Worm (Caenorhabditis elegans): ENCODE data around the gene Y48E1C.2.

The Y48E1C.2 gene

DNA sequence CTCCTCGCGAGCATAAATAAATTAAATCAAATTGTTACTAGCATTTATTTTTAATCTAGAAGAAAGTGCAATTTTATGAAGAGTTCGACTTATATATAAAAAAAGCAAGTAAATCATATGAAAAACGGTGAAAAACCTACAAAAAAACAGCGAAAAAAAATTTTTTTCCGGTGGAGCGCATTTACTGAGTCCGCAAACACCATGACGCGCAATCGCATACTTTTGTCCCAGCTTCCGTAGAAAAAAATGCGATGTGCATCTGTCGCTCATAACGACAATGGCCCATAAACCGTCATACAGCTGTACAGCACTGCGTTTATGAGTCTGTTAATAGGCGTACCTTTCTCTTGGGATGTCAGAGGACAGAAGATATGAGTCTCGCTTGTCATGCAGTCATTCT, 52.9 kb downstream of the Y48E1C.2 start (continued):
- TF ChIP-seq gei-8 (GFP tag; optimal IDR thresholded peaks at IDR 0.05): no peak
- TF ChIP-seq aly-2 (tag; optimal IDR thresholded peaks at IDR 0.05): no peak
- TF ChIP-seq ama-1 (optimal IDR thresholded peaks at IDR 0.05): no peak
- no peak for TF ChIP-seq F26F4.8 (GFP tag; conservative IDR thresholded peaks at IDR 0.05)
- TF ChIP-seq F49E8.2 (tag; optimal IDR thresholded peaks at IDR 0.05; ENCODE audit: borderline replicate concordance): no peak
- no peak for TF ChIP-seq lin-39 (tag; optimal IDR thresholded peaks at IDR 0.05)
- no peak for TF ChIP-seq mdt-29 (GFP tag; IDR thresholded peaks at IDR 0.05)
- peak; percentile 58 for TF ChIP-seq dpl-1 (GFP tag; optimal IDR thresholded peaks at IDR 0.05)
- no peak for TF ChIP-seq F44E2.7 (GFP tag; IDR thresholded peaks at IDR 0.05)
- peak; percentile 38 for TF ChIP-seq hlh-30 (tag; optimal IDR thresholded peaks at IDR 0.05; ENCODE audit: insufficient read depth)
- no peak for TF ChIP-seq ces-1 (GFP tag; optimal IDR thresholded peaks at IDR 0.05)
- no peak for TF ChIP-seq nhr-48 (tag; optimal IDR thresholded peaks at IDR 0.05)
- TF ChIP-seq hlh-11 (tag; optimal IDR thresholded peaks at IDR 0.05): peak; percentile 50
- TF ChIP-seq mes-2 (tag; optimal IDR thresholded peaks at IDR 0.05; ENCODE audit: poor library complexity, severe bottlenecking): peak; percentile 76
- TF ChIP-seq mxl-3 (GFP tag; optimal IDR thresholded peaks at IDR 0.05): no peak
- no peak for TF ChIP-seq Y48G9A.11 (GFP tag; IDR thresholded peaks at IDR 0.05)
